Worm (Caenorhabditis elegans) whole organism, early embryonic: ENCODE measurements around the gene clec-266.

ENCODE experiments used
- B0310.2 ChIP-seq: sonication (generic microtip); optimal IDR thresholded peaks from 2 replicates; lab custom pipeline; 2016; ENCODE audit warnings: mild to moderate bottlenecking, missing genetic modification characterization, missing compliant biosample characterization
- F13C5.2 ChIP-seq: sonication (generic microtip); optimal IDR thresholded peaks from 2 replicates; lab custom pipeline; 2017; ENCODE audit warnings: mild to moderate bottlenecking, missing genetic modification characterization, inconsistent platforms, missing compliant biosample characterization
- aly-1 ChIP-seq: sonication (generic microtip); optimal IDR thresholded peaks from 2 replicates; lab custom pipeline; 2016; ENCODE audit warnings: missing genetic modification characterization, missing compliant biosample characterization
- ama-1 ChIP-seq: fragments of 150-350 bp; optimal IDR thresholded peaks from 2 replicates; lab custom pipeline; 2014
- ceh-13 ChIP-seq: fragments of 200-800 bp; sonication (Bioruptor generic); optimal IDR thresholded peaks from 2 replicates; lab custom pipeline; 2018; ENCODE audit warnings: mild to moderate bottlenecking, missing genetic modification characterization, missing compliant biosample characterization
- ceh-36 ChIP-seq: sonication (generic microtip); optimal IDR thresholded peaks from 2 replicates; lab custom pipeline; 2016; ENCODE audit warnings: missing genetic modification characterization, inconsistent platforms, missing compliant biosample characterization
- ets-7 ChIP-seq: sonication (generic microtip); optimal IDR thresholded peaks from 2 replicates; lab custom pipeline; 2016; ENCODE audit warnings: missing genotype, missing genetic modification characterization, missing compliant biosample characterization
- flt-1 ChIP-seq: fragments of 200-800 bp; sonication (Bioruptor generic); IDR thresholded peaks from 2 replicates; pipeline ENCODE4 v1.3.6; 2022; ENCODE audit warnings: missing genetic modification characterization, missing compliant biosample characterization
- hmbx-1 ChIP-seq: sonication (generic microtip); optimal IDR thresholded peaks from 2 replicates; lab custom pipeline; 2016; ENCODE audit warnings: mild to moderate bottlenecking, missing genetic modification characterization, missing compliant biosample characterization
- hmg-4 ChIP-seq: fragments of 200-800 bp; sonication (Bioruptor generic); optimal IDR thresholded peaks from 2 replicates; lab custom pipeline; 2018; ENCODE audit warnings: mild to moderate bottlenecking, missing genetic modification characterization, missing compliant biosample characterization
- hnd-1 ChIP-seq: sonication (generic microtip); optimal IDR thresholded peaks from 2 replicates; lab custom pipeline; 2016; ENCODE audit warnings: missing genetic modification characterization, missing compliant biosample characterization
- pes-1 ChIP-seq: fragments of 200-800 bp; sonication (Bioruptor generic); IDR thresholded peaks from 2 replicates; pipeline ENCODE4 v1.3.6; 2022; ENCODE audit warnings: missing genetic modification reagents, missing genetic modification characterization, missing compliant biosample characterization
- scrt-1 ChIP-seq: fragments of 200-800 bp; sonication (Bioruptor generic); IDR thresholded peaks from 2 replicates; pipeline ENCODE4 v1.3.6; 2022; ENCODE audit warnings: missing genetic modification characterization, missing compliant biosample characterization
- sea-1 ChIP-seq: fragments of 200-800 bp; sonication (Bioruptor generic); conservative IDR thresholded peaks from 2 replicates; pipeline ENCODE4 v1.3.6; 2022; ENCODE audit warnings: missing genetic modification characterization, missing compliant biosample characterization
- tbx-11 ChIP-seq: fragments of 200-800 bp; sonication (Bioruptor generic); IDR thresholded peaks from 2 replicates; pipeline ENCODE4 v1.3.6; 2022; ENCODE audit warnings: missing genetic modification characterization, missing compliant biosample characterization
- tbx-37 ChIP-seq: fragments of 200-800 bp; sonication (Bioruptor generic); conservative IDR thresholded peaks from 2 replicates; pipeline ENCODE4 v1.3.6; 2022; ENCODE audit warnings: missing genetic modification reagents, missing genetic modification characterization, missing compliant biosample characterization
- tra-4 ChIP-seq: sonication (generic microtip); optimal IDR thresholded peaks from 2 replicates; lab custom pipeline; 2017; ENCODE audit warnings: missing genetic modification characterization, missing compliant biosample characterization

The clec-266 gene

ce11 chrX:6591674-6592073 lies 31.0 kb downstream of the clec-266 start:
- TF ChIP-seq hmbx-1: no peak
- TF ChIP-seq tbx-37: no peak
- TF ChIP-seq aly-1 (tag; lab: Kevin White, UChicago): no peak
- no peak for TF ChIP-seq flt-1
- TF ChIP-seq hnd-1 (tag; lab: Kevin White, UChicago): no peak
- no peak for TF ChIP-seq tbx-11 (GFP tag; lab: Robert Waterston, UW)
- no peak for TF ChIP-seq hmg-4 (GFP tag; lab: Kevin White, UChicago)
- TF ChIP-seq ets-7 (tag; lab: Kevin White, UChicago): no peak
- no peak for TF ChIP-seq tra-4 (tag; lab: Kevin White, UChicago)
- TF ChIP-seq B0310.2 (tag; lab: Kevin White, UChicago): no peak
- no peak for TF ChIP-seq ceh-13
- no peak for TF ChIP-seq sea-1 (GFP tag; lab: Robert Waterston, UW)

ce11 chrX:6588495-6588894 lies 34.2 kb downstream of the clec-266 start, which contains the start of gene fbxl-4:
TSS of gene fbxl-4 (plus strand) at chrX:6588795.
- TF ChIP-seq hmg-4 (GFP tag; lab: Kevin White, UChicago) (no peak), aly-1 (tag; lab: Kevin White, UChicago) (no peak), ets-7 (tag; lab: Kevin White, UChicago) (no peak), tra-4 (tag; lab: Kevin White, UChicago) (no peak), pes-1 (GFP tag; lab: Robert Waterston, UW) (no peak), B0310.2 (tag; lab: Kevin White, UChicago) (no peak), hnd-1 (tag; lab: Kevin White, UChicago) (no peak), ceh-36 (tag; lab: Kevin White, UChicago) (no peak), flt-1 (no peak), hmbx-1 (no peak), F13C5.2 (tag; lab: Kevin White, UChicago) (no peak), tbx-37 (no peak), tbx-11 (GFP tag; lab: Robert Waterston, UW) (no peak), ceh-13 (no peak)

ce11 chrX:6583385-6583784 lies 39.3 kb downstream of the clec-266 start:
- no peak for TF ChIP-seq sea-1 (GFP tag; lab: Robert Waterston, UW)
- TF ChIP-seq ets-7 (tag; lab: Kevin White, UChicago): no peak
- no peak for TF ChIP-seq F13C5.2 (tag; lab: Kevin White, UChicago)
- no peak for TF ChIP-seq pes-1 (GFP tag; lab: Robert Waterston, UW)
- TF ChIP-seq flt-1: no peak

- no peak for TF ChIP-seq hmg-4 (GFP tag; lab: Kevin White, UChicago)
- no peak for TF ChIP-seq ceh-36 (tag; lab: Kevin White, UChicago)
- TF ChIP-seq ama-1 (lab: Kevin White, UChicago): no peak
Observed at ce11 chrX:6575992-6576391, 46.7 kb downstream of the clec-266 start.

ce11 chrX:6572987-6573386 lies 49.7 kb downstream of the clec-266 start:
- TF ChIP-seq hmg-4 (GFP tag; lab: Kevin White, UChicago): no peak
- TF ChIP-seq B0310.2 (tag; lab: Kevin White, UChicago): no peak
- no peak for TF ChIP-seq ama-1 (lab: Kevin White, UChicago)
- no peak for TF ChIP-seq hnd-1 (tag; lab: Kevin White, UChicago)
- TF ChIP-seq ets-7 (tag; lab: Kevin White, UChicago): no peak
- no peak for TF ChIP-seq F13C5.2 (tag; lab: Kevin White, UChicago)
- TF ChIP-seq tra-4 (tag; lab: Kevin White, UChicago): no peak
- no peak for TF ChIP-seq pes-1 (GFP tag; lab: Robert Waterston, UW)
- TF ChIP-seq tbx-11 (GFP tag; lab: Robert Waterston, UW): no peak
- TF ChIP-seq ceh-13: no peak
- TF ChIP-seq tbx-37: no peak
- no peak for TF ChIP-seq ceh-36 (tag; lab: Kevin White, UChicago)
- no peak for TF ChIP-seq sea-1 (GFP tag; lab: Robert Waterston, UW)
- no peak for TF ChIP-seq flt-1
- no peak for TF ChIP-seq aly-1 (tag; lab: Kevin White, UChicago)
- no peak for TF ChIP-seq hmbx-1
- no peak for TF ChIP-seq scrt-1 (GFP tag; lab: Robert Waterston, UW)

- TF ChIP-seq F13C5.2 (tag; lab: Kevin White, UChicago) (no peak), aly-1 (tag; lab: Kevin White, UChicago) (no peak), tbx-37 (no peak), ets-7 (tag; lab: Kevin White, UChicago) (no peak), tra-4 (tag; lab: Kevin White, UChicago) (no peak)
Observed at ce11 chrX:6569624-6570023, 53.1 kb downstream of the clec-266 start, which contains the start of gene dop-3. TSS of gene dop-3 (minus strand) at chrX:6569724.
